Worm (Caenorhabditis elegans) whole organism, L2 larva: ENCODE results near the gene twk-31.

Experiments
- R02D3.7 ChIP-seq: fragments of 150-350 bp; optimal IDR thresholded peaks from 2 replicates; lab custom pipeline; 2014; ENCODE audit warnings: missing biosample characterization, missing genetic modification characterization
- ZK546.5 ChIP-seq: sonication (generic microtip); optimal IDR thresholded peaks from 2 replicates; lab custom pipeline; 2017; ENCODE audit warnings: missing biosample characterization, missing genetic modification characterization
- ama-1 ChIP-seq: fragments of 150-350 bp; optimal IDR thresholded peaks from 2 replicates; lab custom pipeline; 2018; ENCODE audit warnings: inconsistent platforms
- blmp-1 ChIP-seq: sonication (generic microtip); optimal IDR thresholded peaks from 2 replicates; lab custom pipeline; 2017; ENCODE audit warnings: missing genetic modification characterization, mild to moderate bottlenecking, missing compliant biosample characterization, antibody characterized with exemption, moderate library complexity; ENCODE audit not compliant: insufficient read depth
- ceh-16 ChIP-seq: fragments of 150-350 bp; optimal IDR thresholded peaks from 2 replicates; lab custom pipeline; 2014; ENCODE audit warnings: missing biosample characterization, missing genetic modification characterization
- ceh-82 ChIP-seq: fragments of 150-350 bp; optimal IDR thresholded peaks from 2 replicates; lab custom pipeline; 2014; ENCODE audit warnings: missing biosample characterization, missing genetic modification characterization
- crh-2 ChIP-seq: sonication (generic microtip); optimal IDR thresholded peaks from 2 replicates; lab custom pipeline; 2017; ENCODE audit warnings: missing biosample characterization, missing genetic modification characterization
- egl-27 ChIP-seq: sonication (generic microtip); optimal IDR thresholded peaks from 3 replicates; lab custom pipeline; 2017; ENCODE audit warnings: missing biosample characterization, missing genetic modification reagents, missing genetic modification characterization
- elt-1 ChIP-seq: fragments of 150-350 bp; optimal IDR thresholded peaks from 2 replicates; lab custom pipeline; 2014; ENCODE audit warnings: missing biosample characterization, missing genetic modification characterization
- elt-3 ChIP-seq: sonication (generic microtip); optimal IDR thresholded peaks from 2 replicates; lab custom pipeline; 2017; ENCODE audit warnings: missing biosample characterization, missing genetic modification characterization
- fos-1 ChIP-seq: fragments of 150-350 bp; optimal IDR thresholded peaks from 2 replicates; lab custom pipeline; 2014; ENCODE audit warnings: missing biosample characterization, missing genetic modification characterization
- lin-11 ChIP-seq: fragments of 150-350 bp; sonication (generic microtip); optimal IDR thresholded peaks from 2 replicates; lab custom pipeline; 2014; ENCODE audit warnings: missing biosample characterization, missing genetic modification characterization, inconsistent platforms, mixed read lengths
- lin-13 ChIP-seq: fragments of 150-350 bp; optimal IDR thresholded peaks from 2 replicates; lab custom pipeline; 2014; ENCODE audit warnings: missing biosample characterization, missing genetic modification reagents, missing genetic modification characterization
- lin-39 ChIP-seq: fragments of 150-350 bp; optimal IDR thresholded peaks from 2 replicates; lab custom pipeline; 2014; ENCODE audit warnings: missing biosample characterization, missing genetic modification reagents, missing genetic modification characterization
- lsy-2 ChIP-seq, 2 experiments: fragments of 150-350 bp in 1 of 2; sonication (generic microtip) in 1 of 2; optimal IDR thresholded peaks; 2 replicates each; lab custom pipeline; 2014 to 2017; ENCODE audit warnings: missing biosample characterization in 2 of 2, missing genetic modification characterization in 2 of 2
- nhr-10 ChIP-seq: sonication (generic microtip); optimal IDR thresholded peaks from 2 replicates; lab custom pipeline; 2017; ENCODE audit warnings: missing biosample characterization, missing genetic modification characterization
- nhr-12 ChIP-seq: fragments of 150-350 bp; optimal IDR thresholded peaks from 2 replicates; lab custom pipeline; 2014; ENCODE audit warnings: missing biosample characterization, missing genetic modification characterization
- nhr-129 ChIP-seq: fragments of 150-350 bp; optimal IDR thresholded peaks from 2 replicates; lab custom pipeline; 2014; ENCODE audit warnings: missing biosample characterization, missing genetic modification characterization
- nhr-21 ChIP-seq: fragments of 150-350 bp; optimal IDR thresholded peaks from 2 replicates; lab custom pipeline; 2014; ENCODE audit warnings: missing biosample characterization, missing genetic modification characterization
- nhr-23 ChIP-seq: fragments of 150-350 bp; optimal IDR thresholded peaks from 2 replicates; lab custom pipeline; 2014; ENCODE audit warnings: missing biosample characterization, missing genetic modification reagents, missing genetic modification characterization
- nhr-25 ChIP-seq: fragments of 150-350 bp; sonication (generic microtip); optimal IDR thresholded peaks from 3 replicates; lab custom pipeline; 2014; ENCODE audit warnings: missing biosample characterization, missing genetic modification characterization
- nhr-6 ChIP-seq: fragments of 150-350 bp; optimal IDR thresholded peaks from 2 replicates; lab custom pipeline; 2014; ENCODE audit warnings: missing biosample characterization, missing genetic modification characterization
- nhr-77 ChIP-seq: fragments of 150-350 bp; optimal IDR thresholded peaks from 2 replicates; lab custom pipeline; 2014; ENCODE audit warnings: missing biosample characterization, missing genetic modification characterization
- peb-1 ChIP-seq: fragments of 150-350 bp; optimal IDR thresholded peaks from 2 replicates; lab custom pipeline; 2014; ENCODE audit warnings: missing biosample characterization, missing genetic modification characterization
- skn-1 ChIP-seq: sonication (generic microtip); optimal IDR thresholded peaks from 2 replicates; lab custom pipeline; 2017; ENCODE audit warnings: missing biosample characterization, missing genetic modification characterization
- sma-3 ChIP-seq: sonication (generic microtip); optimal IDR thresholded peaks from 2 replicates; lab custom pipeline; 2016; ENCODE audit warnings: missing genetic modification reagents, missing genetic modification characterization, missing compliant biosample characterization
- sma-9 ChIP-seq, 2 experiments: fragments of 150-350 bp in 1 of 2; sonication (generic microtip) in 1 of 2; optimal IDR thresholded peaks; 2 replicates each; lab custom pipeline; 2014 to 2016; ENCODE audit warnings: missing genetic modification characterization in 2 of 2, mild to moderate bottlenecking in 1 of 2, missing biosample characterization in 1 of 2, missing compliant biosample characterization in 1 of 2, missing genetic modification reagents in 1 of 2, moderate library complexity in 1 of 2
- snpc-4 ChIP-seq: fragments of 150-350 bp; optimal IDR thresholded peaks from 2 replicates; lab custom pipeline; 2014; ENCODE audit warnings: missing biosample characterization, missing genetic modification characterization
- unc-39 ChIP-seq: fragments of 150-350 bp; optimal IDR thresholded peaks from 2 replicates; lab custom pipeline; 2014; ENCODE audit warnings: missing biosample characterization, missing genetic modification characterization
- unc-55 ChIP-seq: fragments of 150-350 bp; sonication (generic microtip); optimal IDR thresholded peaks from 3 replicates; lab custom pipeline; 2014; ENCODE audit warnings: missing biosample characterization, missing genetic modification reagents, missing genetic modification characterization
- unc-62 ChIP-seq: fragments of 150-350 bp; optimal IDR thresholded peaks from 2 replicates; lab custom pipeline; 2014; ENCODE audit warnings: missing biosample characterization, missing genetic modification reagents, missing genetic modification characterization
- zag-1 ChIP-seq: fragments of 150-350 bp; optimal IDR thresholded peaks from 2 replicates; lab custom pipeline; 2014; ENCODE audit warnings: missing biosample characterization, missing genetic modification characterization
- ztf-1 ChIP-seq: fragments of 200-800 bp; sonication (Bioruptor generic); conservative IDR thresholded peaks from 2 replicates; pipeline ENCODE4 v1.3.6; 2022; ENCODE audit warnings: missing genetic modification characterization, missing compliant biosample characterization
- ztf-4 ChIP-seq: fragments of 150-350 bp; optimal IDR thresholded peaks from 2 replicates; lab custom pipeline; 2014; ENCODE audit warnings: missing biosample characterization, missing genetic modification characterization

Gene twk-31

ce11 chrIII:11392740-11393139 is 17.7 kb upstream of the twk-31 start:
- TF ChIP-seq ztf-4 (tag; lab: Kevin White, UChicago) (no peak), nhr-10 (tag; lab: Kevin White, UChicago) (no peak), nhr-23 (tag; lab: Kevin White, UChicago) (no peak), lin-13 (GFP tag; lab: Kevin White, UChicago) (no peak), nhr-12 (tag; lab: Kevin White, UChicago) (no peak), fos-1 (no peak), ama-1 (lab: Kevin White, UChicago) (no peak), nhr-77 (no peak), ZK546.5 (no peak), blmp-1 (no peak), peb-1 (tag; lab: Kevin White, UChicago) (no peak), nhr-25 (tag; lab: Kevin White, UChicago) (no peak), lin-39 (tag; lab: Kevin White, UChicago) (no peak), nhr-6 (tag; lab: Kevin White, UChicago) (no peak), unc-62 (GFP tag; lab: Kevin White, UChicago) (no peak), nhr-129 (tag; lab: Kevin White, UChicago) (no peak), zag-1 (no peak)
- TF ChIP-seq, all 48 proteins: peak for 0

ce11 chrIII:11393162-11393561 is 17.3 kb upstream of the twk-31 start, which contains the start of gene nlp-21:
Gene nlp-21 (minus strand): TSS chrIII:11393262.
- no peak for TF ChIP-seq R02D3.7 (tag; lab: Kevin White, UChicago)
- no peak for TF ChIP-seq unc-39 (tag; lab: Kevin White, UChicago)
- TF ChIP-seq ztf-4 (tag; lab: Kevin White, UChicago), result no peak
- TF ChIP-seq nhr-21, result no peak
- no peak for TF ChIP-seq elt-1 (tag; lab: Kevin White, UChicago)
- no peak for TF ChIP-seq lin-39 (tag; lab: Kevin White, UChicago)
- no peak for TF ChIP-seq fos-1
- TF ChIP-seq peb-1 (tag; lab: Kevin White, UChicago), result no peak
- no peak for TF ChIP-seq ZK546.5
- no peak for TF ChIP-seq elt-3 (tag; lab: Kevin White, UChicago)
- no peak for TF ChIP-seq ceh-82 (tag; lab: Kevin White, UChicago)
- TF ChIP-seq sma-9 (GFP tag; optimal IDR thresholded peaks at IDR 0.05; lab: Kevin White, UChicago), result no peak
- TF ChIP-seq sma-9 (tag; optimal IDR thresholded peaks at IDR 0.05; lab: Kevin White, UChicago), result no peak
- no peak for TF ChIP-seq ama-1 (lab: Kevin White, UChicago)
- no peak for TF ChIP-seq sma-3 (GFP tag; lab: Kevin White, UChicago)

DNA sequence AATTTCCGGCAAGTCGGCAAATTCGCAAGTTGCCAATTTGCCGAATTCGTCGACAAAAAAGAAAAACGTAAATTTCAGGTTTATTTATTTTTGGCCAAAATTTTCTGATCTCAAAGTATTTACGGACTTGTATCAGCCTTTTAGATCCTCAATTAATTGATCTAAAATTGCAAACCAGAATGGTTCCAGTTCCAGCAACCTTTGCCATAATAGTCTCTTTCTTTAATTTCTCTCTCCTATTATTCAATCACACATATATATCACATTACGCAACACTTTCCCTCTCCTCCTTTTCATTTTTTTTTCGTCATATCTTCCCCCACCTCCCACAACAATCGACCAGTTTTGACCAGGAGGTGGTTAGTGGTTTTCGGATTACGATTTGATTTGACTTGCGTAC is 13.0 kb upstream of the twk-31 start, which contains the start of gene Y47D3B.3:
Gene Y47D3B.3, plus strand, starts transcription at position 301 of the 400 bp plus-strand sequence.
- TF ChIP-seq nhr-23 (tag; lab: Kevin White, UChicago), result no peak
- no peak for TF ChIP-seq sma-3 (GFP tag; lab: Kevin White, UChicago)
- no peak for TF ChIP-seq snpc-4 (tag; lab: Kevin White, UChicago)
- TF ChIP-seq ztf-4 (tag; lab: Kevin White, UChicago), result no peak
- no peak for TF ChIP-seq nhr-77
- no peak for TF ChIP-seq lin-13 (GFP tag; lab: Kevin White, UChicago)
- no peak for TF ChIP-seq lin-11 (tag; lab: Kevin White, UChicago)
- no peak for TF ChIP-seq elt-3 (tag; lab: Kevin White, UChicago)
- no peak for TF ChIP-seq ama-1 (lab: Kevin White, UChicago)
- no peak for TF ChIP-seq ceh-82 (tag; lab: Kevin White, UChicago)
- TF ChIP-seq nhr-21, result no peak
- TF ChIP-seq ceh-16, result no peak
- no peak for TF ChIP-seq ztf-1 (GFP tag; lab: Robert Waterston, UW)
- no peak for TF ChIP-seq nhr-10 (tag; lab: Kevin White, UChicago)
- no peak for TF ChIP-seq elt-1 (tag; lab: Kevin White, UChicago)
- TF ChIP-seq lsy-2 (tag; optimal IDR thresholded peaks at IDR 0.05; lab: Kevin White, UChicago), result no peak
- no peak for TF ChIP-seq zag-1
- no peak for TF ChIP-seq skn-1 (tag; lab: Kevin White, UChicago)

- no peak for TF ChIP-seq unc-55 (GFP tag; lab: Kevin White, UChicago)
- TF ChIP-seq ZK546.5, result no peak
- TF ChIP-seq ceh-16, result no peak
- no peak for TF ChIP-seq egl-27 (tag; lab: Kevin White, UChicago)
- TF ChIP-seq zag-1, result no peak
- no peak for TF ChIP-seq unc-62 (GFP tag; lab: Kevin White, UChicago)
- no peak for TF ChIP-seq peb-1 (tag; lab: Kevin White, UChicago)
- TF ChIP-seq nhr-21, result no peak
- TF ChIP-seq nhr-6 (tag; lab: Kevin White, UChicago), result no peak
- TF ChIP-seq blmp-1, result no peak
- no peak for TF ChIP-seq nhr-77
- no peak for TF ChIP-seq crh-2 (tag; lab: Kevin White, UChicago)
- no peak for TF ChIP-seq nhr-10 (tag; lab: Kevin White, UChicago)
- no peak for TF ChIP-seq snpc-4 (tag; lab: Kevin White, UChicago)
- no peak for TF ChIP-seq sma-9 (GFP tag; optimal IDR thresholded peaks at IDR 0.05; lab: Kevin White, UChicago)
- TF ChIP-seq sma-9 (tag; optimal IDR thresholded peaks at IDR 0.05; lab: Kevin White, UChicago), result no peak
- TF ChIP-seq, all 48 proteins: peak for 0
Observed at ce11 chrIII:11402717-11403116, 7.8 kb upstream of the twk-31 start, which contains the start of gene Y47D3B.12. Gene Y47D3B.12 (plus strand): TSS chrIII:11403017.
